Fruit fly (Drosophila melanogaster) whole organism, embryonic: ENCODE measurements around the gene CG33230.
A peak's percentile ranks its signal among the peaks of the same experiment; 100 is the strongest.

Experiments used
- Asciz ChIP-seq: fragments of 200-800 bp; sonication (Bioruptor generic); optimal IDR thresholded peaks from 2 replicates; lab custom pipeline; 2017; ENCODE audit warnings: missing biosample characterization, mild to moderate bottlenecking, missing genetic modification characterization, missing genetic modification reagents
- Awh ChIP-seq: fragments of 200-800 bp; sonication (Bioruptor generic); IDR thresholded peaks from 2 replicates; pipeline ENCODE4, ENCODE4 v1.3.6; 2022; ENCODE audit warnings: missing biosample characterization, missing genetic modification characterization
- B-H1 ChIP-seq: fragments of 200-800 bp; sonication (Bioruptor generic); IDR thresholded peaks from 3 replicates; pipeline ENCODE4 v1.3.6; 2022; ENCODE audit warnings: missing biosample characterization, missing genetic modification characterization
- Bteb2 ChIP-seq: fragments of 200-800 bp; sonication (Bioruptor generic); optimal IDR thresholded peaks from 2 replicates; lab custom pipeline; 2016; ENCODE audit warnings: missing biosample characterization, missing genetic modification characterization
- CG10366 ChIP-seq: fragments of 200-800 bp; sonication (Bioruptor generic); IDR thresholded peaks from 2 replicates; pipeline ENCODE4 v1.3.6; 2022; ENCODE audit warnings: missing biosample characterization, missing genetic modification characterization
- CG11696 ChIP-seq: fragments of 200-800 bp; sonication (Bioruptor generic); IDR thresholded peaks from 2 replicates; pipeline ENCODE4 v1.3.6; 2022; ENCODE audit warnings: missing biosample characterization, missing genetic modification characterization
- CG12942 ChIP-seq: fragments of 200-800 bp; sonication (Bioruptor generic); optimal IDR thresholded peaks from 3 replicates; lab custom pipeline; 2016; ENCODE audit warnings: missing biosample characterization, missing genetic modification characterization
- CG13624 ChIP-seq: fragments of 200-800 bp; sonication (Bioruptor generic); optimal IDR thresholded peaks from 2 replicates; lab custom pipeline; 2016; ENCODE audit warnings: missing biosample characterization, missing genetic modification characterization
- CG3163 ChIP-seq: fragments of 200-800 bp; sonication (Bioruptor generic); optimal IDR thresholded peaks from 3 replicates; lab custom pipeline; 2016; ENCODE audit warnings: missing biosample characterization, missing genetic modification characterization
- CG3407 ChIP-seq: fragments of 200-800 bp; sonication (Bioruptor generic); optimal IDR thresholded peaks from 2 replicates; lab custom pipeline; 2018; ENCODE audit warnings: missing biosample characterization, mild to moderate bottlenecking, missing genetic modification characterization
- CG34422 ChIP-seq: fragments of 200-800 bp; sonication (Bioruptor generic); IDR thresholded peaks from 3 replicates; pipeline ENCODE4 v1.3.6; 2022; ENCODE audit warnings: missing biosample characterization, missing genetic modification characterization
- CG4404 ChIP-seq: fragments of 200-800 bp; sonication (Bioruptor generic); IDR thresholded peaks from 2 replicates; pipeline ENCODE4 v1.3.6; 2022; ENCODE audit warnings: missing biosample characterization, missing genetic modification characterization
- CG4617 ChIP-seq: fragments of 200-800 bp; sonication (Bioruptor generic); optimal IDR thresholded peaks from 3 replicates; lab custom pipeline; 2016; ENCODE audit warnings: missing biosample characterization, missing genetic modification characterization, borderline replicate concordance
- CG4707 ChIP-seq: fragments of 200-800 bp; sonication (Bioruptor generic); optimal IDR thresholded peaks from 2 replicates; lab custom pipeline; 2018; ENCODE audit warnings: missing biosample characterization, mild to moderate bottlenecking, missing genetic modification characterization, moderate library complexity
- CG4730 ChIP-seq: fragments of 200-800 bp; sonication (Bioruptor generic); IDR thresholded peaks from 2 replicates; pipeline ENCODE4 v1.3.6; 2022; ENCODE audit warnings: missing biosample characterization, missing genetic modification characterization
- CG7745 ChIP-seq: fragments of 200-800 bp; sonication (Bioruptor generic); optimal IDR thresholded peaks from 2 replicates; lab custom pipeline; 2018; ENCODE audit warnings: missing biosample characterization, mild to moderate bottlenecking, missing genetic modification characterization, moderate library complexity
- CG8388 ChIP-seq: fragments of 200-800 bp; sonication (Bioruptor generic); optimal IDR thresholded peaks from 2 replicates; lab custom pipeline; 2019; ENCODE audit warnings: missing biosample characterization, mild to moderate bottlenecking, missing genetic modification characterization, moderate library complexity
- CG9817 ChIP-seq: fragments of 200-800 bp; sonication (Bioruptor generic); optimal IDR thresholded peaks from 2 replicates; lab custom pipeline; 2018; ENCODE audit warnings: missing biosample characterization, mild to moderate bottlenecking, missing genetic modification characterization, moderate library complexity
- CG9932 ChIP-seq: fragments of 200-800 bp; sonication (Bioruptor generic); IDR thresholded peaks from 2 replicates; pipeline ENCODE4 v1.3.6; 2022; ENCODE audit warnings: missing biosample characterization, missing genetic modification characterization
- CHES-1-like ChIP-seq: fragments of 200-800 bp; sonication (Bioruptor generic); optimal IDR thresholded peaks from 2 replicates; lab custom pipeline; 2016; ENCODE audit warnings: missing biosample characterization, missing genetic modification characterization
- ERR ChIP-seq: fragments of 200-800 bp; sonication (Bioruptor generic); optimal IDR thresholded peaks from 2 replicates; lab custom pipeline; 2016; ENCODE audit warnings: missing biosample characterization, missing genetic modification characterization
- Gug ChIP-seq: fragments of 200-800 bp; sonication (Bioruptor generic); IDR thresholded peaks from 4 replicates; pipeline ENCODE4 v1.3.6; 2022; ENCODE audit warnings: missing biosample characterization, missing genetic modification characterization
- H2.0 ChIP-seq: fragments of 200-800 bp; sonication (Bioruptor generic); IDR thresholded peaks from 2 replicates; pipeline ENCODE4 v1.3.6; 2022; ENCODE audit warnings: missing biosample characterization, missing genetic modification characterization
- HmgZ ChIP-seq: fragments of 200-800 bp; sonication (Bioruptor generic); optimal IDR thresholded peaks from 2 replicates; lab custom pipeline; 2018; ENCODE audit warnings: missing biosample characterization, mild to moderate bottlenecking, missing genetic modification characterization
- Hmr ChIP-seq: fragments of 200-800 bp; sonication (Bioruptor generic); optimal IDR thresholded peaks from 3 replicates; lab custom pipeline; 2017; ENCODE audit warnings: mild to moderate bottlenecking, missing biosample characterization, missing genetic modification reagents, missing genetic modification characterization
- Hr51 ChIP-seq, 2 experiments: fragments of 200-800 bp; sonication (Bioruptor generic); optimal IDR thresholded peaks; 2 replicates in 1 of 2; 3 replicates in 1 of 2; lab custom pipeline; 2016 to 2018; ENCODE audit warnings: missing biosample characterization in 2 of 2, missing genetic modification characterization in 2 of 2, mild to moderate bottlenecking in 1 of 2, moderate library complexity in 1 of 2
- Lhr ChIP-seq: fragments of 200-800 bp; sonication (Bioruptor generic); optimal IDR thresholded peaks from 3 replicates; lab custom pipeline; 2017; ENCODE audit warnings: mild to moderate bottlenecking, missing biosample characterization, missing genetic modification reagents, missing genetic modification characterization
- Ptx1 ChIP-seq: fragments of 200-800 bp; sonication (Bioruptor generic); IDR thresholded peaks from 2 replicates; pipeline ENCODE4 v1.3.6; 2022; ENCODE audit warnings: missing biosample characterization, missing genetic modification characterization
- Rx ChIP-seq: fragments of 200-800 bp; sonication (Bioruptor generic); IDR thresholded peaks from 2 replicates; pipeline ENCODE4 v1.3.6; 2022; ENCODE audit warnings: missing biosample characterization, missing genetic modification characterization
- ac ChIP-seq: fragments of 200-800 bp; sonication (Bioruptor generic); optimal IDR thresholded peaks from 3 replicates; lab custom pipeline; 2017; ENCODE audit warnings: missing biosample characterization, mild to moderate bottlenecking, missing genetic modification characterization
- aop ChIP-seq: fragments of 200-800 bp; sonication (Bioruptor generic); IDR thresholded peaks from 2 replicates; pipeline ENCODE4 v1.3.6; 2022; ENCODE audit warnings: missing biosample characterization, missing genetic modification characterization
- bab2 ChIP-seq: fragments of 200-800 bp; sonication (Bioruptor generic); optimal IDR thresholded peaks from 2 replicates; lab custom pipeline; 2016; ENCODE audit warnings: missing biosample characterization, missing genetic modification characterization
- bowl ChIP-seq: fragments of 200-800 bp; sonication (Bioruptor generic); IDR thresholded peaks from 2 replicates; pipeline ENCODE4 v1.3.6; 2022; ENCODE audit warnings: missing biosample characterization, missing genetic modification characterization
- crc ChIP-seq: fragments of 200-800 bp; sonication (Bioruptor generic); optimal IDR thresholded peaks from 2 replicates; lab custom pipeline; 2016; ENCODE audit warnings: missing biosample characterization, missing genetic modification characterization
- dati ChIP-seq: fragments of 200-800 bp; sonication (Bioruptor generic); IDR thresholded peaks from 2 replicates; pipeline ENCODE4 v1.3.6; 2022; ENCODE audit warnings: missing biosample characterization, missing genetic modification characterization
- en ChIP-seq: fragments of 200-800 bp; sonication (Bioruptor generic); optimal IDR thresholded peaks from 2 replicates; lab custom pipeline; 2016; ENCODE audit warnings: missing biosample characterization, missing genetic modification characterization
- gcm ChIP-seq: fragments of 200-800 bp; sonication (Bioruptor generic); optimal IDR thresholded peaks from 2 replicates; lab custom pipeline; 2019; ENCODE audit warnings: missing biosample characterization, mild to moderate bottlenecking, missing genetic modification characterization, moderate library complexity
- grn ChIP-seq: fragments of 200-800 bp; sonication (Bioruptor generic); optimal IDR thresholded peaks from 3 replicates; lab custom pipeline; 2017; ENCODE audit warnings: missing biosample characterization, missing genetic modification characterization
- her ChIP-seq: fragments of 200-800 bp; sonication (Bioruptor generic); optimal IDR thresholded peaks from 2 replicates; lab custom pipeline; 2016; ENCODE audit warnings: missing biosample characterization, missing genetic modification characterization
- jumu ChIP-seq: fragments of 200-800 bp; sonication (Bioruptor generic); optimal IDR thresholded peaks from 3 replicates; lab custom pipeline; 2016; ENCODE audit warnings: missing biosample characterization, missing genetic modification characterization
- ken ChIP-seq: fragments of 200-800 bp; sonication (Bioruptor generic); IDR thresholded peaks from 3 replicates; pipeline ENCODE4 v1.3.6; 2022; ENCODE audit warnings: missing biosample characterization, missing genetic modification characterization
- lola ChIP-seq, 3 experiments: fragments of >200 bp in 2 of 3; fragments of 200-800 bp in 1 of 3; sonication (Bioruptor generic) in 1 of 3; optimal IDR thresholded peaks; 2 replicates each; lab custom pipeline; 2017 to 2019; ENCODE audit warnings: missing biosample characterization in 3 of 3, missing genetic modification characterization in 3 of 3, mild to moderate bottlenecking in 1 of 3, moderate library complexity in 1 of 3
- odd ChIP-seq: fragments of 200-800 bp; sonication (Bioruptor generic); optimal IDR thresholded peaks from 2 replicates; lab custom pipeline; 2017; ENCODE audit warnings: missing biosample characterization, mild to moderate bottlenecking, missing genetic modification characterization
- pan ChIP-seq, 4 experiments: fragments of >200 bp in 3 of 4; fragments of 200-800 bp in 1 of 4; sonication (Bioruptor generic) in 1 of 4; optimal IDR thresholded peaks in 3 of 4; IDR thresholded peaks in 1 of 4; 2 replicates each; pipeline versions ENCODE4 v1.3.6 to Lab custom; 2017 to 2022; ENCODE audit warnings: missing biosample characterization in 2 of 4, missing genetic modification characterization in 2 of 4, mixed read lengths in 1 of 4
- rib ChIP-seq: fragments of 200-800 bp; sonication (Bioruptor generic); IDR thresholded peaks from 2 replicates; pipeline ENCODE4 v1.3.6; 2022; ENCODE audit warnings: missing biosample characterization, missing genetic modification characterization
- shn ChIP-seq: fragments of 200-800 bp; sonication (Bioruptor generic); optimal IDR thresholded peaks from 3 replicates; lab custom pipeline; 2016; ENCODE audit warnings: missing biosample characterization, missing genetic modification characterization
- slbo ChIP-seq: fragments of 200-800 bp; sonication (Bioruptor generic); IDR thresholded peaks from 2 replicates; pipeline ENCODE4 v1.3.6; 2022; ENCODE audit warnings: missing biosample characterization, missing genetic modification characterization
- tll ChIP-seq, 2 experiments: fragments of 200-800 bp in 1 of 2; fragments of >200 bp in 1 of 2; sonication (Bioruptor generic) in 1 of 2; optimal IDR thresholded peaks; 2 replicates each; lab custom pipeline; 2017 to 2019; ENCODE audit warnings: missing biosample characterization in 2 of 2, missing genetic modification characterization in 2 of 2, mild to moderate bottlenecking in 1 of 2, moderate library complexity in 1 of 2
- trem ChIP-seq: fragments of 200-800 bp; optimal IDR thresholded peaks from 3 replicates; lab custom pipeline; 2019; ENCODE audit warnings: missing biosample characterization, mild to moderate bottlenecking, missing genetic modification characterization, moderate library complexity
- trh ChIP-seq: fragments of 200-800 bp; sonication (Bioruptor generic); optimal IDR thresholded peaks from 2 replicates; lab custom pipeline; 2016; ENCODE audit warnings: missing biosample characterization, missing genetic modification characterization

Gene CG33230

dm6 chr3L:1584003-1584402, 34.2 kb upstream of the CG33230 start (continued):
- peak; percentile 26 for TF ChIP-seq trh (GFP tag; lab: Kevin White, UChicago)
- peak; percentile 25 for TF ChIP-seq odd (GFP tag; lab: Kevin White, UChicago)
- TF ChIP-seq Lhr (GFP tag; lab: Kevin White, UChicago), result peak; percentile 17
- peak; percentile 39 for TF ChIP-seq HmgZ (tag; lab: Kevin White, UChicago)
- peak; percentile 61 for TF ChIP-seq CG12942 (GFP tag; lab: Kevin White, UChicago)
- peak; percentile 16 for TF ChIP-seq Bteb2 (GFP tag; lab: Kevin White, UChicago)
- no peak for TF ChIP-seq crc
- peak; percentile 64; the same call in 2 of the 3 replicates for TF ChIP-seq ken (GFP tag; lab: Robert Waterston, UW)
- TF ChIP-seq CG4404 (GFP tag; lab: Robert Waterston, UW), result peak; percentile 72
- peak; percentile 44; the same call in 2 of the 4 replicates for TF ChIP-seq Gug (GFP tag; lab: Robert Waterston, UW)
- TF ChIP-seq grn (GFP tag; lab: Kevin White, UChicago), result peak; percentile 7
- TF ChIP-seq dati, result peak; percentile 60; the same call in 1 of the 2 replicates
- TF ChIP-seq CHES-1-like, result peak; percentile 42
- peak; percentile 7 for TF ChIP-seq Hmr (GFP tag; lab: Kevin White, UChicago)
- peak; percentile 12 for TF ChIP-seq shn (GFP tag; lab: Kevin White, UChicago)
- no peak for TF ChIP-seq tll (GFP tag; optimal IDR thresholded peaks at IDR 0.05; lab: Kevin White, UChicago)
- TF ChIP-seq CG34422, result peak; percentile 65; the same call in 2 of the 3 replicates
- peak; percentile 5; the same call in 1 of the 2 replicates for TF ChIP-seq CG4730 (GFP tag; lab: Robert Waterston, UW)
- peak; percentile 0 for TF ChIP-seq ac (GFP tag; lab: Kevin White, UChicago)
- peak; percentile 66 for TF ChIP-seq Ptx1 (GFP tag; lab: Robert Waterston, UW)
- TF ChIP-seq Hr51 (GFP tag; optimal IDR thresholded peaks at IDR 0.05; lab: Kevin White, UChicago), result peak; percentile 41 to 71
- peak; percentile 57 for TF ChIP-seq H2.0
- TF ChIP-seq CG3407 (GFP tag; lab: Kevin White, UChicago), result no peak
- TF ChIP-seq CG9932, result no peak
- TF ChIP-seq CG9817, result peak; percentile 39
- peak; percentile 37; the same call in 1 of the 2 replicates for TF ChIP-seq CG11696 (GFP tag; lab: Robert Waterston, UW)
- no peak for TF ChIP-seq pan (optimal IDR thresholded peaks at IDR 0.05; lab: Kevin White, UChicago)
- peak in 1 of 2 experiments; percentile 73 for TF ChIP-seq pan (GFP tag; optimal IDR thresholded peaks at IDR 0.05 in 1 of 2, IDR thresholded peaks at IDR 0.05 in 1 of 2)
- TF ChIP-seq lola (GFP tag; optimal IDR thresholded peaks at IDR 0.05; lab: Kevin White, UChicago), result peak in 1 of 3 experiments; percentile 59
- peak; percentile 69 for TF ChIP-seq bab2 (GFP tag; lab: Kevin White, UChicago)
- peak; percentile 68 for TF ChIP-seq Asciz
- peak; percentile 66 for TF ChIP-seq slbo (GFP tag; lab: Robert Waterston, UW)
- peak; percentile 11 for TF ChIP-seq her (GFP tag; lab: Kevin White, UChicago)
- peak; percentile 39 for TF ChIP-seq ERR (GFP tag; lab: Kevin White, UChicago)
- TF ChIP-seq CG4707 (GFP tag; lab: Kevin White, UChicago), result peak; percentile 52
- no peak for TF ChIP-seq CG7745 (tag; lab: Kevin White, UChicago)
- peak; percentile 18 for TF ChIP-seq en (GFP tag; lab: Kevin White, UChicago)
- TF ChIP-seq CG3163 (GFP tag; lab: Kevin White, UChicago), result no peak
- TF ChIP-seq CG8388 (GFP tag; lab: Kevin White, UChicago), result peak; percentile 62
- TF ChIP-seq Rx (GFP tag; lab: Robert Waterston, UW), result peak; percentile 59
- peak; percentile 24 for TF ChIP-seq gcm (GFP tag; lab: Kevin White, UChicago)
- TF ChIP-seq Awh (GFP tag; lab: Robert Waterston, UW), result peak; percentile 70; the same call in 1 of the 2 replicates
- TF ChIP-seq bowl (GFP tag; lab: Robert Waterston, UW), result peak; percentile 57; the same call in 1 of the 2 replicates
- peak; percentile 0 for TF ChIP-seq trem (tag; lab: Kevin White, UChicago)
- TF ChIP-seq CG4617 (GFP tag; lab: Kevin White, UChicago), result peak; percentile 16
- peak; percentile 36; the same call in 2 of the 3 replicates for TF ChIP-seq B-H1 (GFP tag; lab: Robert Waterston, UW)
- TF ChIP-seq CG10366 (GFP tag; lab: Robert Waterston, UW), result peak; percentile 44
- peak; percentile 41 for TF ChIP-seq jumu (GFP tag; lab: Kevin White, UChicago)
- TF ChIP-seq CG13624 (GFP tag; lab: Kevin White, UChicago), result peak; percentile 55
- no peak for TF ChIP-seq rib (GFP tag; lab: Robert Waterston, UW)
- peak; percentile 43; the same call in 1 of the 2 replicates for TF ChIP-seq aop (GFP tag; lab: Robert Waterston, UW)
